Fruit fly (Drosophila melanogaster) whole organism, embryonic: ENCODE data around the gene sima.

ENCODE experiments used
- Atf6 ChIP-seq: fragments of 200-800 bp; sonication (Bioruptor generic); IDR thresholded peaks from 2 replicates; pipeline ENCODE4 v1.3.6; 2022; ENCODE audit warnings: missing biosample characterization, missing genetic modification characterization
- Bteb2 ChIP-seq: fragments of 200-800 bp; sonication (Bioruptor generic); optimal IDR thresholded peaks from 2 replicates; lab custom pipeline; 2016; ENCODE audit warnings: missing biosample characterization, missing genetic modification characterization
- CG10366 ChIP-seq: fragments of 200-800 bp; sonication (Bioruptor generic); IDR thresholded peaks from 2 replicates; pipeline ENCODE4 v1.3.6; 2022; ENCODE audit warnings: missing biosample characterization, missing genetic modification characterization
- CG12219 ChIP-seq: fragments of 200-800 bp; sonication (Bioruptor generic); optimal IDR thresholded peaks from 3 replicates; lab custom pipeline; 2018; ENCODE audit warnings: missing biosample characterization, mild to moderate bottlenecking, missing genetic modification characterization
- CG12744 ChIP-seq: fragments of 200-800 bp; sonication (Bioruptor generic); optimal IDR thresholded peaks from 2 replicates; lab custom pipeline; 2016; ENCODE audit warnings: missing biosample characterization, missing genetic modification characterization
- CG13287 ChIP-seq: fragments of 200-800 bp; sonication (Bioruptor generic); IDR thresholded peaks from 2 replicates; pipeline ENCODE4 v1.3.6; 2022; ENCODE audit warnings: missing biosample characterization, missing genetic modification characterization; ENCODE audit not compliant: partially characterized antibody
- CG17328 ChIP-seq: fragments of 200-800 bp; sonication (Bioruptor generic); IDR thresholded peaks from 2 replicates; pipeline ENCODE4 v1.3.6; 2022; ENCODE audit warnings: missing biosample characterization, missing genetic modification characterization
- CG17912 ChIP-seq: fragments of 200-800 bp; sonication (Bioruptor generic); optimal IDR thresholded peaks from 2 replicates; lab custom pipeline; 2018; ENCODE audit warnings: missing biosample characterization, mild to moderate bottlenecking, missing genetic modification characterization
- CG18764 ChIP-seq: fragments of 200-800 bp; sonication (Bioruptor generic); optimal IDR thresholded peaks from 3 replicates; lab custom pipeline; 2016; ENCODE audit warnings: missing biosample characterization, missing genetic modification characterization
- CG30020 ChIP-seq: fragments of 200-800 bp; optimal IDR thresholded peaks from 2 replicates; lab custom pipeline; 2019; ENCODE audit warnings: missing biosample characterization, mild to moderate bottlenecking, missing genetic modification characterization, moderate library complexity
- CG4282 ChIP-seq: fragments of 200-800 bp; sonication (Bioruptor generic); optimal IDR thresholded peaks from 2 replicates; lab custom pipeline; 2016; ENCODE audit warnings: missing biosample characterization, missing genetic modification characterization
- CG4617 ChIP-seq: fragments of 200-800 bp; sonication (Bioruptor generic); optimal IDR thresholded peaks from 3 replicates; lab custom pipeline; 2016; ENCODE audit warnings: missing biosample characterization, missing genetic modification characterization, borderline replicate concordance
- CG5245 ChIP-seq: fragments of 200-800 bp; sonication (Bioruptor generic); optimal IDR thresholded peaks from 3 replicates; lab custom pipeline; 2016; ENCODE audit warnings: missing biosample characterization, missing genetic modification characterization
- CG9437 ChIP-seq: fragments of 200-800 bp; sonication (Bioruptor generic); optimal IDR thresholded peaks from 2 replicates; lab custom pipeline; 2018; ENCODE audit warnings: missing biosample characterization, mild to moderate bottlenecking, missing genetic modification characterization
- Dad ChIP-seq: fragments of 200-800 bp; sonication (Bioruptor generic); optimal IDR thresholded peaks from 3 replicates; lab custom pipeline; 2016; ENCODE audit warnings: missing biosample characterization, missing genetic modification characterization
- Elba2 ChIP-seq: fragments of 200-800 bp; sonication (Bioruptor generic); optimal IDR thresholded peaks from 3 replicates; lab custom pipeline; 2016; ENCODE audit warnings: missing biosample characterization, missing genetic modification characterization
- Fer2 ChIP-seq: fragments of 200-800 bp; sonication (Bioruptor generic); optimal IDR thresholded peaks from 2 replicates; lab custom pipeline; 2018; ENCODE audit warnings: missing biosample characterization, mild to moderate bottlenecking, missing genetic modification characterization, moderate library complexity
- Gsc ChIP-seq: fragments of 200-800 bp; sonication (Bioruptor generic); IDR thresholded peaks from 2 replicates; pipeline ENCODE4 v1.3.6; 2022; ENCODE audit warnings: missing biosample characterization, missing genetic modification characterization
- HLH3B ChIP-seq: fragments of 200-800 bp; sonication (Bioruptor generic); IDR thresholded peaks from 2 replicates; pipeline ENCODE4 v1.3.6; 2022; ENCODE audit warnings: missing biosample characterization, missing genetic modification characterization
- Hmr ChIP-seq: fragments of 200-800 bp; sonication (Bioruptor generic); optimal IDR thresholded peaks from 3 replicates; lab custom pipeline; 2017; ENCODE audit warnings: mild to moderate bottlenecking, missing biosample characterization, missing genetic modification reagents, missing genetic modification characterization
- Hr78 ChIP-seq, 2 experiments: fragments of 200-800 bp in 1 of 2; fragments of >200 bp in 1 of 2; sonication (Bioruptor generic) in 1 of 2; optimal IDR thresholded peaks; 2 replicates each; lab custom pipeline; 2017 to 2019; ENCODE audit warnings: missing biosample characterization in 2 of 2, missing genetic modification characterization in 2 of 2, mild to moderate bottlenecking in 1 of 2, moderate library complexity in 1 of 2
- Hsf ChIP-seq: fragments of 200-800 bp; sonication (Bioruptor generic); optimal IDR thresholded peaks from 3 replicates; lab custom pipeline; 2016; ENCODE audit warnings: missing biosample characterization, missing genetic modification characterization
- NFAT ChIP-seq: fragments of 200-800 bp; sonication (Bioruptor generic); IDR thresholded peaks from 2 replicates; pipeline ENCODE4 v1.3.6; 2022; ENCODE audit warnings: missing biosample characterization, missing genetic modification characterization
- Optix ChIP-seq: fragments of 200-800 bp; sonication (Bioruptor generic); IDR thresholded peaks from 3 replicates; pipeline ENCODE4 v1.3.6; 2022; ENCODE audit warnings: missing biosample characterization, missing genetic modification characterization
- Sin3A ChIP-seq: fragments of >200 bp; optimal IDR thresholded peaks from 2 replicates; lab custom pipeline; 2018
- Six4 ChIP-seq: fragments of 200-800 bp; sonication (Bioruptor generic); optimal IDR thresholded peaks from 2 replicates; lab custom pipeline; 2016; ENCODE audit warnings: missing biosample characterization, missing genetic modification characterization
- Sox102F ChIP-seq: fragments of 200-800 bp; sonication (Bioruptor generic); optimal IDR thresholded peaks from 2 replicates; lab custom pipeline; 2018; ENCODE audit warnings: missing biosample characterization, mild to moderate bottlenecking, missing genetic modification characterization, moderate library complexity
- Trl ChIP-seq, 3 experiments: fragments of >200 bp in 2 of 3; fragments of 200-800 bp in 1 of 3; sonication (Bioruptor generic) in 1 of 3; optimal IDR thresholded peaks; 2 replicates in 1 of 3; 3 replicates in 2 of 3; lab custom pipeline; 2016 to 2017; ENCODE audit warnings: missing biosample characterization in 1 of 3, missing genetic modification characterization in 1 of 3
- aop ChIP-seq: fragments of 200-800 bp; sonication (Bioruptor generic); IDR thresholded peaks from 2 replicates; pipeline ENCODE4 v1.3.6; 2022; ENCODE audit warnings: missing biosample characterization, missing genetic modification characterization
- cad ChIP-seq: fragments of >200 bp; optimal IDR thresholded peaks from 2 replicates; lab custom pipeline; 2017; ENCODE audit warnings: missing biosample characterization, missing genetic modification characterization
- chn ChIP-seq: fragments of 200-800 bp; sonication (Bioruptor generic); optimal IDR thresholded peaks from 2 replicates; lab custom pipeline; 2016; ENCODE audit warnings: missing biosample characterization, missing genetic modification characterization
- cwo ChIP-seq: fragments of 200-800 bp; sonication (Bioruptor generic); optimal IDR thresholded peaks from 3 replicates; lab custom pipeline; 2017; ENCODE audit warnings: missing biosample characterization, missing genetic modification characterization, mild to moderate bottlenecking, moderate library complexity, missing genetic modification reagents
- dmrt99B ChIP-seq: fragments of 200-800 bp; sonication (Bioruptor generic); optimal IDR thresholded peaks from 2 replicates; lab custom pipeline; 2018; ENCODE audit warnings: missing biosample characterization, mild to moderate bottlenecking, missing genetic modification characterization, moderate library complexity
- gce ChIP-seq: fragments of 200-800 bp; sonication (Bioruptor generic); IDR thresholded peaks from 3 replicates; pipeline ENCODE4 v1.3.6; 2022; ENCODE audit warnings: missing biosample characterization, missing genetic modification characterization
- gsb-n ChIP-seq: fragments of 200-800 bp; sonication (Bioruptor generic); optimal IDR thresholded peaks from 3 replicates; lab custom pipeline; 2018; ENCODE audit warnings: missing biosample characterization, mild to moderate bottlenecking, missing genetic modification characterization
- hth ChIP-seq: fragments of >200 bp; optimal IDR thresholded peaks from 2 replicates; lab custom pipeline; 2017; ENCODE audit warnings: inconsistent platforms
- inv ChIP-seq: fragments of 200-800 bp; sonication (Bioruptor generic); IDR thresholded peaks from 2 replicates; pipeline ENCODE4 v1.3.6; 2022; ENCODE audit warnings: missing biosample characterization, missing genetic modification characterization; ENCODE audit not compliant: partially characterized antibody
- lilli ChIP-seq: fragments of 200-800 bp; sonication (Bioruptor generic); optimal IDR thresholded peaks from 3 replicates; lab custom pipeline; 2016; ENCODE audit warnings: missing biosample characterization, missing genetic modification characterization
- lola ChIP-seq, 3 experiments: fragments of >200 bp in 2 of 3; fragments of 200-800 bp in 1 of 3; sonication (Bioruptor generic) in 1 of 3; optimal IDR thresholded peaks; 2 replicates each; lab custom pipeline; 2017 to 2019; ENCODE audit warnings: missing biosample characterization in 3 of 3, missing genetic modification characterization in 3 of 3, mild to moderate bottlenecking in 1 of 3, moderate library complexity in 1 of 3
- nmo ChIP-seq: fragments of 200-800 bp; sonication (Bioruptor generic); optimal IDR thresholded peaks from 2 replicates; lab custom pipeline; 2018; ENCODE audit warnings: missing biosample characterization, mild to moderate bottlenecking, missing genetic modification characterization, moderate library complexity
- org-1 ChIP-seq: fragments of 200-800 bp; sonication (Bioruptor generic); optimal IDR thresholded peaks from 2 replicates; lab custom pipeline; 2017; ENCODE audit warnings: missing biosample characterization, missing genetic modification characterization
- phol ChIP-seq: fragments of 200-800 bp; sonication (Bioruptor generic); optimal IDR thresholded peaks from 3 replicates; lab custom pipeline; 2018; ENCODE audit warnings: missing biosample characterization, mild to moderate bottlenecking, missing genetic modification characterization, moderate library complexity
- sc ChIP-seq, 3 experiments: fragments of >200 bp in 2 of 3; fragments of 200-800 bp in 1 of 3; sonication (Bioruptor generic) in 1 of 3; optimal IDR thresholded peaks; 2 replicates in 2 of 3; 3 replicates in 1 of 3; lab custom pipeline; 2017; ENCODE audit warnings: mild to moderate bottlenecking in 1 of 3, missing biosample characterization in 1 of 3, missing genetic modification characterization in 1 of 3, missing genetic modification reagents in 1 of 3
- sr ChIP-seq: fragments of 200-800 bp; sonication (Bioruptor generic); IDR thresholded peaks from 3 replicates; pipeline ENCODE4 v1.3.6; 2022; ENCODE audit warnings: missing biosample characterization, missing genetic modification characterization
- tna ChIP-seq: fragments of 200-800 bp; sonication (Bioruptor generic); IDR thresholded peaks from 2 replicates; pipeline ENCODE4 v1.3.6; 2022; ENCODE audit warnings: missing biosample characterization, missing genetic modification characterization; ENCODE audit not compliant: partially characterized antibody
- tup ChIP-seq: fragments of 200-800 bp; sonication (Bioruptor generic); optimal IDR thresholded peaks from 2 replicates; lab custom pipeline; 2016; ENCODE audit warnings: missing biosample characterization, mild to moderate bottlenecking, missing genetic modification characterization, moderate library complexity
- unc-4 ChIP-seq: fragments of 200-800 bp; sonication (Bioruptor generic); IDR thresholded peaks from 2 replicates; pipeline ENCODE4 v1.3.6; 2022; ENCODE audit warnings: missing biosample characterization, missing genetic modification characterization; ENCODE audit not compliant: partially characterized antibody
- vfl ChIP-seq: fragments of 200-800 bp; sonication (Bioruptor generic); optimal IDR thresholded peaks from 2 replicates; lab custom pipeline; 2016; ENCODE audit warnings: missing biosample characterization, missing genetic modification characterization
- zfh2 ChIP-seq: fragments of 200-800 bp; sonication (Bioruptor generic); optimal IDR thresholded peaks from 2 replicates; lab custom pipeline; 2016; ENCODE audit warnings: missing biosample characterization, missing genetic modification characterization

sima gene

DNA sequence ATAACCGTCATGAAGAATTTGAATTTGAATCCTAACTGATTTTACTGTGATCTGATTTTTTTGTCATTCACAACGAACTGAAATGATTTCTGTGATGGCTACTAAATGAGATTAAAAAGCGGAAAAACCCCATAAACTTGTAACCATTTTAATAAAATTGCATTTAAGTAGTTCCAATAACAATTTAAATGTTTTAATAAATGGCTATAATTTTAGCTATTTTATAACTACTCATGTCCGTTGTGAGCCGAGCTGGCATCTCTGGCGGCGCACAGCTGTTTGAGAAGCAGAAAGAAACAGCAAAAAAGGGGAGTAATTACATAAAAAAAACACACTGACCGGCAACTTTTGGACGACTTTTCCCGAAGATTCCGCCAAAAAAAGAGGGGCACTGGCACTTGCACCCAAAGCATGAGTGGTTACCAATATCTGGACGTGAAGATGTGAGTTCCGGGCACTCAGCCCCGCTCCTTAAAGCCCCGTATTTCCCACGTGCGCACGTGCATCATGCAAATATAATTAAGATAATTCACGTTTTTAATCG, 1.4 kb upstream of the sima start, which contains the start of the genes CG7950 and Rpp14a (continued):
- TF ChIP-seq Trl (optimal IDR thresholded peaks at IDR 0.05; lab: Kevin White, UChicago) (no peak), Trl (GFP tag; optimal IDR thresholded peaks at IDR 0.05; lab: Kevin White, UChicago) (peak; percentile 84), HLH3B (GFP tag; lab: Robert Waterston, UW) (peak; percentile 77), Hr78 (GFP tag; optimal IDR thresholded peaks at IDR 0.05; lab: Kevin White, UChicago) (no peak), zfh2 (peak; percentile 89), org-1 (peak; percentile 35), Elba2 (GFP tag; lab: Kevin White, UChicago) (peak; percentile 8), Six4 (GFP tag; lab: Kevin White, UChicago) (peak; percentile 57), CG4617 (GFP tag; lab: Kevin White, UChicago) (peak; percentile 36), NFAT (GFP tag; lab: Robert Waterston, UW) (peak; percentile 59), CG30020 (peak; percentile 46), Hsf (peak; percentile 83), CG17328 (GFP tag; lab: Robert Waterston, UW) (peak; percentile 78), dmrt99B (tag; lab: Kevin White, UChicago) (peak; percentile 60), lilli (GFP tag; lab: Kevin White, UChicago) (peak; percentile 92), CG10366 (GFP tag; lab: Robert Waterston, UW) (peak; percentile 84), vfl (GFP tag; lab: Kevin White, UChicago) (peak; percentile 81), Sox102F (peak; percentile 85), unc-4 (no peak), Optix (GFP tag; lab: Robert Waterston, UW) (peak; percentile 55; the same call in 2 of the 3 replicates), chn (GFP tag; lab: Kevin White, UChicago) (peak; percentile 85), gce (GFP tag; lab: Robert Waterston, UW) (no peak), CG9437 (GFP tag; lab: Kevin White, UChicago) (peak; percentile 42), cad (GFP tag; lab: Kevin White, UChicago) (no peak), hth (no peak), CG5245 (GFP tag; lab: Kevin White, UChicago) (peak; percentile 47), CG12219 (GFP tag; lab: Kevin White, UChicago) (peak; percentile 51), sr (GFP tag; lab: Robert Waterston, UW) (no peak), nmo (GFP tag; lab: Kevin White, UChicago) (peak; percentile 67), CG12744 (GFP tag; lab: Kevin White, UChicago) (peak; percentile 53), tup (GFP tag; lab: Kevin White, UChicago) (peak; percentile 72), phol (tag; lab: Kevin White, UChicago) (peak; percentile 83), CG18764 (GFP tag; lab: Kevin White, UChicago) (peak; percentile 51), Fer2 (tag; lab: Kevin White, UChicago) (peak; percentile 26), cwo (GFP tag; lab: Kevin White, UChicago) (peak; percentile 66), Bteb2 (GFP tag; lab: Kevin White, UChicago) (peak; percentile 82), CG17912 (GFP tag; lab: Kevin White, UChicago) (peak; percentile 5), Hmr (peak; percentile 79), aop (GFP tag; lab: Robert Waterston, UW) (no peak), Dad (GFP tag; lab: Kevin White, UChicago) (peak; percentile 62), CG4282 (GFP tag; lab: Kevin White, UChicago) (peak; percentile 65), gsb-n (tag; lab: Kevin White, UChicago) (peak; percentile 42), Gsc (GFP tag; lab: Robert Waterston, UW) (no peak; the same call in 1 of the 2 replicates), Atf6 (GFP tag; lab: Robert Waterston, UW) (peak; percentile 78), lola (GFP tag; optimal IDR thresholded peaks at IDR 0.05; lab: Kevin White, UChicago) (peak in 1 of 3 experiments; percentile 67), sc (optimal IDR thresholded peaks at IDR 0.05; lab: Kevin White, UChicago) (no peak), sc (GFP tag; optimal IDR thresholded peaks at IDR 0.05; lab: Kevin White, UChicago) (peak; percentile 2), Sin3A (lab: Kevin White, UChicago) (no peak), inv (GFP tag; lab: Robert Waterston, UW) (no peak), tna (no peak), CG13287 (peak; percentile 26; the same call in 1 of the 2 replicates)
